Fruit fly (Drosophila melanogaster) whole organism, embryonic: ENCODE measurements around the gene CBP.

Experiments
- B-H1 ChIP-seq: fragments of 200-800 bp; sonication (Bioruptor generic); IDR thresholded peaks from 3 replicates; pipeline ENCODE4 v1.3.6; 2022; ENCODE audit warnings: missing biosample characterization, missing genetic modification characterization
- CG10267 ChIP-seq: fragments of 200-800 bp; sonication (Bioruptor generic); optimal IDR thresholded peaks from 2 replicates; lab custom pipeline; 2018; ENCODE audit warnings: missing biosample characterization, mild to moderate bottlenecking, missing genetic modification characterization, moderate library complexity
- CG10366 ChIP-seq: fragments of 200-800 bp; sonication (Bioruptor generic); IDR thresholded peaks from 2 replicates; pipeline ENCODE4 v1.3.6; 2022; ENCODE audit warnings: missing biosample characterization, missing genetic modification characterization
- CG11504 ChIP-seq: fragments of 200-800 bp; sonication (Bioruptor generic); optimal IDR thresholded peaks from 3 replicates; lab custom pipeline; 2019; ENCODE audit warnings: missing biosample characterization, mild to moderate bottlenecking, missing genetic modification characterization, moderate library complexity
- CG12769 ChIP-seq: fragments of 200-800 bp; sonication (Bioruptor generic); optimal IDR thresholded peaks from 2 replicates; lab custom pipeline; 2019; ENCODE audit warnings: missing biosample characterization, mild to moderate bottlenecking, missing genetic modification characterization, moderate library complexity
- CG13424 ChIP-seq: fragments of 200-800 bp; sonication (Bioruptor generic); optimal IDR thresholded peaks from 2 replicates; lab custom pipeline; 2019; ENCODE audit warnings: missing biosample characterization, mild to moderate bottlenecking, missing genetic modification characterization, moderate library complexity
- CG16863 ChIP-seq: fragments of 200-800 bp; sonication (Bioruptor generic); optimal IDR thresholded peaks from 3 replicates; lab custom pipeline; 2016; ENCODE audit warnings: missing biosample characterization, missing genetic modification characterization
- CG17328 ChIP-seq: fragments of 200-800 bp; sonication (Bioruptor generic); IDR thresholded peaks from 2 replicates; pipeline ENCODE4 v1.3.6; 2022; ENCODE audit warnings: missing biosample characterization, missing genetic modification characterization
- CG17802 ChIP-seq: fragments of 200-800 bp; sonication (Bioruptor generic); optimal IDR thresholded peaks from 2 replicates; lab custom pipeline; 2018; ENCODE audit warnings: missing biosample characterization, mild to moderate bottlenecking, missing genetic modification characterization, moderate library complexity
- CG2120 ChIP-seq: fragments of 200-800 bp; sonication (Bioruptor generic); optimal IDR thresholded peaks from 3 replicates; lab custom pipeline; 2016; ENCODE audit warnings: missing biosample characterization, missing genetic modification characterization
- CG2875 ChIP-seq: fragments of 200-800 bp; sonication (Bioruptor generic); optimal IDR thresholded peaks from 2 replicates; lab custom pipeline; 2017; ENCODE audit warnings: missing biosample characterization, mild to moderate bottlenecking, missing genetic modification characterization, missing genetic modification reagents
- CG3163 ChIP-seq: fragments of 200-800 bp; sonication (Bioruptor generic); optimal IDR thresholded peaks from 3 replicates; lab custom pipeline; 2016; ENCODE audit warnings: missing biosample characterization, missing genetic modification characterization
- CG3281 ChIP-seq: fragments of 200-800 bp; sonication (Bioruptor generic); optimal IDR thresholded peaks from 3 replicates; lab custom pipeline; 2017; ENCODE audit warnings: missing biosample characterization, mild to moderate bottlenecking, missing genetic modification characterization
- CG33213 ChIP-seq: fragments of 200-800 bp; sonication (Bioruptor generic); optimal IDR thresholded peaks from 3 replicates; lab custom pipeline; 2016; ENCODE audit warnings: missing biosample characterization, missing genetic modification characterization
- CG3847 ChIP-seq: fragments of 200-800 bp; sonication (Bioruptor generic); IDR thresholded peaks from 2 replicates; pipeline ENCODE4 v1.3.6; 2022; ENCODE audit warnings: missing biosample characterization, missing genetic modification characterization
- CG5953 ChIP-seq: fragments of 200-800 bp; sonication (Bioruptor generic); IDR thresholded peaks from 2 replicates; pipeline ENCODE4 v1.3.6; 2022; ENCODE audit warnings: missing biosample characterization, missing genetic modification characterization
- CG6175 ChIP-seq: fragments of 200-800 bp; sonication (Bioruptor generic); IDR thresholded peaks from 3 replicates; pipeline ENCODE4 v1.3.6; 2022; ENCODE audit warnings: missing biosample characterization, missing genetic modification characterization
- CG6254 ChIP-seq: fragments of 200-800 bp; sonication (Bioruptor generic); optimal IDR thresholded peaks from 3 replicates; lab custom pipeline; 2017; ENCODE audit warnings: mild to moderate bottlenecking, missing biosample characterization, missing genetic modification reagents, missing genetic modification characterization
- CG6654 ChIP-seq: fragments of 200-800 bp; sonication (Bioruptor generic); optimal IDR thresholded peaks from 2 replicates; lab custom pipeline; 2017; ENCODE audit warnings: missing biosample characterization, mild to moderate bottlenecking, missing genetic modification characterization
- CG6765 ChIP-seq: fragments of 200-800 bp; sonication (Bioruptor generic); optimal IDR thresholded peaks from 3 replicates; lab custom pipeline; 2017; ENCODE audit warnings: missing biosample characterization, mild to moderate bottlenecking, missing genetic modification characterization
- CG8388 ChIP-seq: fragments of 200-800 bp; sonication (Bioruptor generic); optimal IDR thresholded peaks from 2 replicates; lab custom pipeline; 2019; ENCODE audit warnings: missing biosample characterization, mild to moderate bottlenecking, missing genetic modification characterization, moderate library complexity
- CG8478 ChIP-seq: fragments of >200 bp; optimal IDR thresholded peaks from 2 replicates; lab custom pipeline; 2018
- D ChIP-seq, 2 experiments: fragments of 200-800 bp in 1 of 2; fragments of >200 bp in 1 of 2; sonication (Bioruptor generic) in 1 of 2; optimal IDR thresholded peaks; 2 replicates in 1 of 2; 3 replicates in 1 of 2; lab custom pipeline; 2017; ENCODE audit warnings: mild to moderate bottlenecking in 1 of 2, missing biosample characterization in 1 of 2, missing genetic modification characterization in 1 of 2, missing genetic modification reagents in 1 of 2
- Dad ChIP-seq: fragments of 200-800 bp; sonication (Bioruptor generic); optimal IDR thresholded peaks from 3 replicates; lab custom pipeline; 2016; ENCODE audit warnings: missing biosample characterization, missing genetic modification characterization
- Dref ChIP-seq: fragments of 200-800 bp; sonication (Bioruptor generic); IDR thresholded peaks from 2 replicates; pipeline ENCODE4 v1.3.6; 2022; ENCODE audit warnings: missing biosample characterization, missing genetic modification characterization
- Elba2 ChIP-seq: fragments of 200-800 bp; sonication (Bioruptor generic); optimal IDR thresholded peaks from 3 replicates; lab custom pipeline; 2016; ENCODE audit warnings: missing biosample characterization, missing genetic modification characterization
- Ets65A ChIP-seq: fragments of 200-800 bp; sonication (Bioruptor generic); peaks from one replicate; lab custom pipeline; 2016; ENCODE audit warnings: missing biosample characterization, missing genetic modification characterization
- Kr ChIP-seq: fragments of 200-800 bp; sonication (Bioruptor generic); optimal IDR thresholded peaks from 2 replicates; lab custom pipeline; 2017; ENCODE audit warnings: missing biosample characterization, mild to moderate bottlenecking, missing genetic modification characterization
- Myb ChIP-seq: fragments of 200-800 bp; sonication (Bioruptor generic); optimal IDR thresholded peaks from 2 replicates; lab custom pipeline; 2016; ENCODE audit warnings: missing biosample characterization, missing genetic modification characterization
- Neu2 ChIP-seq: fragments of 200-800 bp; sonication (Bioruptor generic); optimal IDR thresholded peaks from 3 replicates; lab custom pipeline; 2016; ENCODE audit warnings: missing biosample characterization, missing genetic modification characterization, borderline replicate concordance
- Optix ChIP-seq: fragments of 200-800 bp; sonication (Bioruptor generic); IDR thresholded peaks from 3 replicates; pipeline ENCODE4 v1.3.6; 2022; ENCODE audit warnings: missing biosample characterization, missing genetic modification characterization
- PHDP ChIP-seq: fragments of 200-800 bp; sonication (Bioruptor generic); optimal IDR thresholded peaks from 3 replicates; lab custom pipeline; 2018; ENCODE audit warnings: missing biosample characterization, mild to moderate bottlenecking, missing genetic modification characterization, moderate library complexity
- Ptx1 ChIP-seq: fragments of 200-800 bp; sonication (Bioruptor generic); IDR thresholded peaks from 2 replicates; pipeline ENCODE4 v1.3.6; 2022; ENCODE audit warnings: missing biosample characterization, missing genetic modification characterization
- Side ChIP-seq: fragments of 200-800 bp; sonication (Bioruptor generic); optimal IDR thresholded peaks from 2 replicates; lab custom pipeline; 2016; ENCODE audit warnings: missing biosample characterization, missing genetic modification characterization
- Six4 ChIP-seq: fragments of 200-800 bp; sonication (Bioruptor generic); optimal IDR thresholded peaks from 2 replicates; lab custom pipeline; 2016; ENCODE audit warnings: missing biosample characterization, missing genetic modification characterization
- Xbp1 ChIP-seq: fragments of 200-800 bp; sonication (Bioruptor generic); optimal IDR thresholded peaks from 3 replicates; lab custom pipeline; 2016; ENCODE audit warnings: missing biosample characterization, mild to moderate bottlenecking, missing genetic modification characterization
- ab ChIP-seq: fragments of 200-800 bp; sonication (Bioruptor generic); optimal IDR thresholded peaks from 2 replicates; lab custom pipeline; 2016; ENCODE audit warnings: missing biosample characterization, missing genetic modification characterization
- bowl ChIP-seq: fragments of 200-800 bp; sonication (Bioruptor generic); IDR thresholded peaks from 2 replicates; pipeline ENCODE4 v1.3.6; 2022; ENCODE audit warnings: missing biosample characterization, missing genetic modification characterization
- btn ChIP-seq: fragments of 200-800 bp; sonication (Bioruptor generic); optimal IDR thresholded peaks from 2 replicates; lab custom pipeline; 2016; ENCODE audit warnings: missing biosample characterization, missing genetic modification characterization
- dmrt99B ChIP-seq: fragments of 200-800 bp; sonication (Bioruptor generic); optimal IDR thresholded peaks from 2 replicates; lab custom pipeline; 2018; ENCODE audit warnings: missing biosample characterization, mild to moderate bottlenecking, missing genetic modification characterization, moderate library complexity
- gsb-n ChIP-seq: fragments of 200-800 bp; sonication (Bioruptor generic); optimal IDR thresholded peaks from 3 replicates; lab custom pipeline; 2018; ENCODE audit warnings: missing biosample characterization, mild to moderate bottlenecking, missing genetic modification characterization
- h ChIP-seq: fragments of >200 bp; optimal IDR thresholded peaks from 2 replicates; lab custom pipeline; 2017
- hth ChIP-seq: fragments of >200 bp; optimal IDR thresholded peaks from 2 replicates; lab custom pipeline; 2017; ENCODE audit warnings: inconsistent platforms
- kni ChIP-seq: fragments of 200-800 bp; sonication (Bioruptor generic); optimal IDR thresholded peaks from 3 replicates; lab custom pipeline; 2017; ENCODE audit warnings: mild to moderate bottlenecking, missing biosample characterization, missing genetic modification reagents, missing genetic modification characterization
- lmd ChIP-seq: fragments of 200-800 bp; sonication (Bioruptor generic); IDR thresholded peaks from 2 replicates; pipeline ENCODE4 v1.3.6; 2022; ENCODE audit warnings: missing biosample characterization, missing genetic modification characterization
- mam ChIP-seq: fragments of 200-800 bp; sonication (Bioruptor generic); optimal IDR thresholded peaks from 3 replicates; lab custom pipeline; 2016; ENCODE audit warnings: missing biosample characterization, missing genetic modification characterization
- mld ChIP-seq: fragments of 200-800 bp; sonication (Bioruptor generic); IDR thresholded peaks from 3 replicates; pipeline ENCODE4 v1.3.6; 2022; ENCODE audit warnings: missing biosample characterization, missing genetic modification characterization; ENCODE audit not compliant: partially characterized antibody
- p53 ChIP-seq: fragments of 200-800 bp; sonication (Bioruptor generic); optimal IDR thresholded peaks from 2 replicates; lab custom pipeline; 2016; ENCODE audit warnings: missing biosample characterization, missing genetic modification characterization
- ranshi ChIP-seq: fragments of 200-800 bp; sonication (Bioruptor generic); IDR thresholded peaks from 2 replicates; pipeline ENCODE4 v1.3.6; 2022; ENCODE audit warnings: missing biosample characterization, missing genetic modification characterization
- sd ChIP-seq: fragments of 200-800 bp; sonication (Bioruptor generic); optimal IDR thresholded peaks from 3 replicates; lab custom pipeline; 2018; ENCODE audit warnings: missing biosample characterization, mild to moderate bottlenecking, missing genetic modification characterization, moderate library complexity
- sr ChIP-seq: fragments of 200-800 bp; sonication (Bioruptor generic); IDR thresholded peaks from 3 replicates; pipeline ENCODE4 v1.3.6; 2022; ENCODE audit warnings: missing biosample characterization, missing genetic modification characterization
- wor ChIP-seq: fragments of 200-800 bp; sonication (Bioruptor generic); IDR thresholded peaks from 2 replicates; pipeline ENCODE4 v1.3.6; 2022; ENCODE audit warnings: missing biosample characterization, missing genetic modification characterization

Gene CBP

dm6 chrX:7290811-7291515, 46.2 kb upstream of the CBP start, which contains the start of gene unc-119 (continued):
- TF ChIP-seq CG10366 (GFP tag; lab: Robert Waterston, UW) (no peak), p53 (GFP tag; lab: Kevin White, UChicago) (peak; percentile 30), Ets65A (no peak), CG2875 (GFP tag; lab: Kevin White, UChicago) (no peak), Myb (GFP tag; lab: Kevin White, UChicago) (peak; percentile 37), Xbp1 (GFP tag; lab: Kevin White, UChicago) (no peak), B-H1 (GFP tag; lab: Robert Waterston, UW) (no peak), CG2120 (GFP tag; lab: Kevin White, UChicago) (no peak), CG3163 (GFP tag; lab: Kevin White, UChicago) (no peak), Dref (GFP tag; lab: Robert Waterston, UW) (peak; percentile 86), PHDP (no peak), CG6654 (no peak), Six4 (GFP tag; lab: Kevin White, UChicago) (no peak), Optix (no peak), wor (GFP tag; lab: Robert Waterston, UW) (no peak), CG6175 (GFP tag; lab: Robert Waterston, UW) (no peak), mld (GFP tag; lab: Robert Waterston, UW) (peak; percentile 49; the same call in 1 of the 3 replicates), CG17802 (tag; lab: Kevin White, UChicago) (no peak), sr (no peak), lmd (GFP tag; lab: Robert Waterston, UW) (no peak), ranshi (no peak), CG16863 (GFP tag; lab: Kevin White, UChicago) (no peak), ab (GFP tag; lab: Kevin White, UChicago) (no peak), CG17328 (no peak), CG6254 (GFP tag; lab: Kevin White, UChicago) (no peak), CG6765 (GFP tag; lab: Kevin White, UChicago) (no peak), dmrt99B (tag; lab: Kevin White, UChicago) (no peak), kni (GFP tag; lab: Kevin White, UChicago) (no peak), CG8388 (no peak), Neu2 (no peak), Dad (no peak), D (optimal IDR thresholded peaks at IDR 0.05; lab: Kevin White, UChicago) (peak; percentile 9), D (GFP tag; optimal IDR thresholded peaks at IDR 0.05; lab: Kevin White, UChicago) (no peak), Elba2 (no peak), hth (no peak), CG10267 (peak; percentile 34), CG13424 (tag; lab: Kevin White, UChicago) (no peak), CG5953 (GFP tag; lab: Robert Waterston, UW) (no peak), CG11504 (tag; lab: Kevin White, UChicago) (peak; percentile 21), mam (GFP tag; lab: Kevin White, UChicago) (no peak), gsb-n (tag; lab: Kevin White, UChicago) (peak; percentile 16), btn (GFP tag; lab: Kevin White, UChicago) (no peak), Kr (no peak), Side (GFP tag; lab: Kevin White, UChicago) (no peak), CG12769 (tag; lab: Kevin White, UChicago) (peak; percentile 25), bowl (GFP tag; lab: Robert Waterston, UW) (no peak), CG3847 (GFP tag; lab: Robert Waterston, UW) (peak; percentile 86), h (no peak), CG33213 (GFP tag; lab: Kevin White, UChicago) (peak; percentile 53), CG3281 (GFP tag; lab: Kevin White, UChicago) (no peak), CG8478 (lab: Kevin White, UChicago) (no peak), Ptx1 (GFP tag; lab: Robert Waterston, UW) (no peak), sd (tag; lab: Kevin White, UChicago) (peak; percentile 19)
